Fruit fly (Drosophila melanogaster) whole organism, prepupa: ENCODE measurements around the gene Plc21C.

ENCODE experiments used
- CG10631 ChIP-seq: fragments of 200-800 bp; sonication (Bioruptor generic); optimal IDR thresholded peaks from 2 replicates; lab custom pipeline; 2016; ENCODE audit warnings: missing biosample characterization, missing genetic modification characterization
- CG1621 ChIP-seq: fragments of 200-800 bp; sonication (Bioruptor generic); optimal IDR thresholded peaks from 3 replicates; lab custom pipeline; 2018; ENCODE audit warnings: missing biosample characterization, mild to moderate bottlenecking, missing genetic modification characterization
- CG16779 ChIP-seq: fragments of 200-800 bp; sonication (Bioruptor generic); optimal IDR thresholded peaks from 3 replicates; lab custom pipeline; 2017; ENCODE audit warnings: missing biosample characterization, mild to moderate bottlenecking, missing genetic modification characterization
- CG4318 ChIP-seq: fragments of 200-800 bp; sonication (Bioruptor generic); optimal IDR thresholded peaks from 3 replicates; lab custom pipeline; 2017; ENCODE audit warnings: missing biosample characterization, mild to moderate bottlenecking, missing genetic modification characterization
- CG6792 ChIP-seq: fragments of 200-800 bp; sonication (Bioruptor generic); optimal IDR thresholded peaks from 3 replicates; lab custom pipeline; 2016; ENCODE audit warnings: missing biosample characterization, missing genetic modification characterization
- CG6808 ChIP-seq: fragments of 200-800 bp; sonication (Bioruptor generic); optimal IDR thresholded peaks from 3 replicates; lab custom pipeline; 2017; ENCODE audit warnings: missing biosample characterization, missing genetic modification characterization, mild to moderate bottlenecking, moderate library complexity, missing genetic modification reagents
- Eip75B ChIP-seq: fragments of 200-800 bp; sonication (Bioruptor generic); optimal IDR thresholded peaks from 3 replicates; lab custom pipeline; 2016; ENCODE audit warnings: missing biosample characterization, missing genetic modification characterization
- Ets96B ChIP-seq: fragments of 200-800 bp; optimal IDR thresholded peaks from 2 replicates; lab custom pipeline; 2019; ENCODE audit warnings: missing biosample characterization, mild to moderate bottlenecking, missing genetic modification characterization, moderate library complexity
- Hr39 ChIP-seq: fragments of 200-800 bp; sonication (Bioruptor generic); optimal IDR thresholded peaks from 2 replicates; lab custom pipeline; 2016; ENCODE audit warnings: missing biosample characterization, missing genetic modification characterization
- Sox14 ChIP-seq: fragments of 200-800 bp; sonication (Bioruptor generic); optimal IDR thresholded peaks from 3 replicates; lab custom pipeline; 2016; ENCODE audit warnings: missing biosample characterization, missing genetic modification characterization
- pdm3 ChIP-seq: fragments of 200-800 bp; sonication (Bioruptor generic); optimal IDR thresholded peaks from 3 replicates; lab custom pipeline; 2016; ENCODE audit warnings: missing biosample characterization, missing genetic modification characterization
- ss ChIP-seq, 2 experiments: fragments of 200-800 bp; sonication (Bioruptor generic); optimal IDR thresholded peaks; 2 replicates in 1 of 2; 3 replicates in 1 of 2; lab custom pipeline; 2017 to 2018; ENCODE audit warnings: mild to moderate bottlenecking in 2 of 2, missing biosample characterization in 2 of 2, missing genetic modification characterization in 2 of 2, moderate library complexity in 1 of 2

DNA sequence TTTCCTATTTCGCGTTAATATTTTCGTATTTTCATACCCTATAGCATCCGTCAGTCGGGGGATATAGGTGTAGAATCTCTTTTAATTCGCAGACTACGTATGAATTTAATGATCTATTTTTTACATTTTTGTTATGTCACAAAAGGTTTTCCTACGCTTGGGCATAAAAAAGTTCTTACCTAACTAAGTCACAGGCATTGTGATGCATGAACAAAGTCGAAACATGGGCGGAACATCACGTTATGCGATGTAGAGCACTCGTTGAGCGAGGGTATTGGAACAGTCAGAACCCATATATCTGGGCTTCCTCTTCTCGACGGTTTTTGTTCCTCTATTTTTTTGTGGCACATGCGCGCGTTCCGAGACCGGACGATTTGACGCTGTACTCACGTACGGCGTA lies 3.4 kb downstream of the Plc21C start:
- no peak for TF ChIP-seq Eip75B
- no peak for TF ChIP-seq CG16779 (tag; lab: Kevin White, UChicago)
- no peak for TF ChIP-seq CG10631 (GFP tag; lab: Kevin White, UChicago)
- no peak for TF ChIP-seq CG1621 (tag; lab: Kevin White, UChicago)
- TF ChIP-seq Sox14 (GFP tag; lab: Kevin White, UChicago) = no peak
- no peak for TF ChIP-seq Ets96B (tag; lab: Kevin White, UChicago)
- TF ChIP-seq pdm3 (GFP tag; lab: Kevin White, UChicago) = no peak
- TF ChIP-seq ss (GFP tag; optimal IDR thresholded peaks at IDR 0.05; lab: Kevin White, UChicago) = no peak
- TF ChIP-seq CG6808 (GFP tag; lab: Kevin White, UChicago) = no peak
- no peak for TF ChIP-seq CG6792 (GFP tag; lab: Kevin White, UChicago)
- TF ChIP-seq CG4318 (GFP tag; lab: Kevin White, UChicago) = no peak
- no peak for TF ChIP-seq Hr39 (GFP tag; lab: Kevin White, UChicago)
